Worm (Caenorhabditis elegans) whole organism, young adult: ENCODE measurements around the gene Y62H9A.2.

Experiments
- F52B5.7 ChIP-seq: sonication (generic microtip); optimal IDR thresholded peaks from 2 replicates; lab custom pipeline; 2016; ENCODE audit warnings: mild to moderate bottlenecking, missing genetic modification characterization, missing compliant biosample characterization
- F55B11.4 ChIP-seq: sonication (generic microtip); optimal IDR thresholded peaks from 2 replicates; lab custom pipeline; 2016; ENCODE audit warnings: missing compliant biosample characterization, missing genetic modification characterization, borderline replicate concordance; ENCODE audit not compliant: insufficient read depth
- T07F8.4 ChIP-seq: sonication (generic microtip); optimal IDR thresholded peaks from 2 replicates; lab custom pipeline; 2016; ENCODE audit warnings: mild to moderate bottlenecking, missing genetic modification characterization, moderate library complexity, missing compliant biosample characterization
- atf-7 ChIP-seq: sonication (generic microtip); optimal IDR thresholded peaks from 2 replicates; lab custom pipeline; 2017; ENCODE audit warnings: mild to moderate bottlenecking, missing genetic modification characterization, missing compliant biosample characterization
- bed-2 ChIP-seq: fragments of 200-800 bp; sonication (Bioruptor generic); IDR thresholded peaks from 2 replicates; pipeline ENCODE4 v1.3.6; 2022; ENCODE audit warnings: missing genetic modification reagents, missing genetic modification characterization, missing compliant biosample characterization
- ccch-3 ChIP-seq: fragments of 200-800 bp; sonication (Bioruptor generic); optimal IDR thresholded peaks from 2 replicates; lab custom pipeline; 2018; ENCODE audit warnings: mild to moderate bottlenecking, missing genetic modification characterization, missing compliant biosample characterization
- dpl-1 ChIP-seq: fragments of 150-350 bp; optimal IDR thresholded peaks from 2 replicates; lab custom pipeline; 2014; ENCODE audit warnings: missing biosample characterization, missing genetic modification reagents, missing genetic modification characterization
- lin-26 ChIP-seq: fragments of 200-800 bp; sonication (Bioruptor generic); IDR thresholded peaks from 2 replicates; pipeline ENCODE4 v1.3.6; 2022; ENCODE audit warnings: missing genetic modification reagents, missing genetic modification characterization, missing compliant biosample characterization
- mes-4 ChIP-seq: sonication (generic microtip); optimal IDR thresholded peaks from 2 replicates; lab custom pipeline; 2016; ENCODE audit warnings: missing genotype, missing genetic modification characterization, missing compliant biosample characterization
- mxl-1 ChIP-seq: sonication (generic microtip); optimal IDR thresholded peaks from 2 replicates; lab custom pipeline; 2016; ENCODE audit warnings: missing genetic modification characterization, missing compliant biosample characterization
- tbx-9 ChIP-seq: sonication (generic microtip); optimal IDR thresholded peaks from 2 replicates; lab custom pipeline; 2016; ENCODE audit warnings: borderline replicate concordance, missing genetic modification characterization, inconsistent platforms, missing compliant biosample characterization
- unc-62 ChIP-seq: fragments of 150-350 bp; optimal IDR thresholded peaks from 2 replicates; lab custom pipeline; 2014; ENCODE audit warnings: missing biosample characterization, missing genetic modification reagents, missing genetic modification characterization
- zfh-2 ChIP-seq: fragments of 200-800 bp; sonication (Bioruptor generic); conservative IDR thresholded peaks from 2 replicates; pipeline ENCODE4 v1.3.6; 2022; ENCODE audit warnings: missing genetic modification reagents, missing genetic modification characterization, missing compliant biosample characterization
- zim-3 ChIP-seq: sonication (generic microtip); optimal IDR thresholded peaks from 2 replicates; lab custom pipeline; 2017; ENCODE audit warnings: mild to moderate bottlenecking, missing genetic modification characterization, moderate library complexity, missing compliant biosample characterization

- TF ChIP-seq zfh-2 (no peak), unc-62 (no peak), atf-7 (no peak), mes-4 (tag; lab: Kevin White, UChicago) (no peak), mxl-1 (tag; lab: Kevin White, UChicago) (no peak), ccch-3 (GFP tag; lab: Kevin White, UChicago) (no peak), tbx-9 (tag; lab: Kevin White, UChicago) (no peak), dpl-1 (no peak), F55B11.4 (tag; lab: Kevin White, UChicago) (no peak), bed-2 (GFP tag; lab: Robert Waterston, UW) (no peak), F52B5.7 (tag; lab: Kevin White, UChicago) (no peak), T07F8.4 (tag; lab: Kevin White, UChicago) (no peak), zim-3 (tag; lab: Kevin White, UChicago) (no peak), lin-26 (no peak)
Observed at ce11 chrX:11854432-11854831, 23.6 kb downstream of the Y62H9A.2 start.
